Fruit fly (Drosophila melanogaster) whole organism, embryonic: ENCODE data around the gene akirin.

Source experiments
- Atf6 ChIP-seq: fragments of 200-800 bp; sonication (Bioruptor generic); IDR thresholded peaks from 2 replicates; pipeline ENCODE4 v1.3.6; 2022; ENCODE audit warnings: missing biosample characterization, missing genetic modification characterization
- Awh ChIP-seq: fragments of 200-800 bp; sonication (Bioruptor generic); IDR thresholded peaks from 2 replicates; pipeline ENCODE4, ENCODE4 v1.3.6; 2022; ENCODE audit warnings: missing biosample characterization, missing genetic modification characterization
- CG10147 ChIP-seq: fragments of 200-800 bp; sonication (Bioruptor generic); optimal IDR thresholded peaks from 2 replicates; lab custom pipeline; 2019; ENCODE audit warnings: missing biosample characterization, mild to moderate bottlenecking, missing genetic modification characterization, moderate library complexity
- CG1024 ChIP-seq: fragments of 200-800 bp; sonication (Bioruptor generic); IDR thresholded peaks from 2 replicates; pipeline ENCODE4 v1.3.6; 2022; ENCODE audit warnings: missing biosample characterization, missing genetic modification characterization
- CG10267 ChIP-seq: fragments of 200-800 bp; sonication (Bioruptor generic); optimal IDR thresholded peaks from 2 replicates; lab custom pipeline; 2018; ENCODE audit warnings: missing biosample characterization, mild to moderate bottlenecking, missing genetic modification characterization, moderate library complexity
- CG10462 ChIP-seq: fragments of 200-800 bp; sonication (Bioruptor generic); optimal IDR thresholded peaks from 2 replicates; lab custom pipeline; 2016; ENCODE audit warnings: missing biosample characterization, missing genetic modification characterization
- CG11560 ChIP-seq: fragments of 200-800 bp; sonication (Bioruptor generic); IDR thresholded peaks from 3 replicates; pipeline ENCODE4 v1.3.6; 2022; ENCODE audit warnings: missing biosample characterization, missing genetic modification characterization
- CG12104 ChIP-seq: fragments of 200-800 bp; sonication (Bioruptor generic); optimal IDR thresholded peaks from 3 replicates; lab custom pipeline; 2016; ENCODE audit warnings: missing biosample characterization, missing genetic modification characterization
- CG13123 ChIP-seq: fragments of 200-800 bp; sonication (Bioruptor generic); optimal IDR thresholded peaks from 2 replicates; lab custom pipeline; 2016; ENCODE audit warnings: missing biosample characterization, missing genetic modification characterization
- CG17568 ChIP-seq: fragments of 200-800 bp; sonication (Bioruptor generic); optimal IDR thresholded peaks from 2 replicates; lab custom pipeline; 2018; ENCODE audit warnings: missing biosample characterization, mild to moderate bottlenecking, missing genetic modification characterization, moderate library complexity
- CG17912 ChIP-seq: fragments of 200-800 bp; sonication (Bioruptor generic); optimal IDR thresholded peaks from 2 replicates; lab custom pipeline; 2018; ENCODE audit warnings: missing biosample characterization, mild to moderate bottlenecking, missing genetic modification characterization
- CG18599 ChIP-seq: fragments of 200-800 bp; sonication (Bioruptor generic); optimal IDR thresholded peaks from 3 replicates; lab custom pipeline; 2017; ENCODE audit warnings: missing biosample characterization, missing genetic modification characterization, mild to moderate bottlenecking, moderate library complexity, missing genetic modification reagents
- CG18764 ChIP-seq: fragments of 200-800 bp; sonication (Bioruptor generic); optimal IDR thresholded peaks from 3 replicates; lab custom pipeline; 2016; ENCODE audit warnings: missing biosample characterization, missing genetic modification characterization
- CG7556 ChIP-seq: fragments of 200-800 bp; sonication (Bioruptor generic); optimal IDR thresholded peaks from 2 replicates; lab custom pipeline; 2017; ENCODE audit warnings: missing biosample characterization, mild to moderate bottlenecking, missing genetic modification characterization
- CG7987 ChIP-seq: fragments of 200-800 bp; sonication (Bioruptor generic); optimal IDR thresholded peaks from 2 replicates; lab custom pipeline; 2018; ENCODE audit warnings: missing biosample characterization, mild to moderate bottlenecking, missing genetic modification characterization, moderate library complexity
- CHES-1-like ChIP-seq: fragments of 200-800 bp; sonication (Bioruptor generic); optimal IDR thresholded peaks from 2 replicates; lab custom pipeline; 2016; ENCODE audit warnings: missing biosample characterization, missing genetic modification characterization
- Camta ChIP-seq: fragments of 200-800 bp; sonication (Bioruptor generic); optimal IDR thresholded peaks from 2 replicates; lab custom pipeline; 2016; ENCODE audit warnings: missing biosample characterization, missing genetic modification characterization
- Dll ChIP-seq: fragments of 200-800 bp; sonication (Bioruptor generic); IDR thresholded peaks from 4 replicates; pipeline ENCODE4 v1.3.6; 2022; ENCODE audit warnings: missing biosample characterization, missing genetic modification characterization; ENCODE audit not compliant: partially characterized antibody
- E2f2 ChIP-seq: fragments of 200-800 bp; sonication (Bioruptor generic); IDR thresholded peaks from 2 replicates; pipeline ENCODE4 v1.3.6; 2022; ENCODE audit warnings: missing biosample characterization, missing genetic modification characterization
- Gug ChIP-seq: fragments of 200-800 bp; sonication (Bioruptor generic); IDR thresholded peaks from 4 replicates; pipeline ENCODE4 v1.3.6; 2022; ENCODE audit warnings: missing biosample characterization, missing genetic modification characterization
- HHEX ChIP-seq: fragments of 200-800 bp; sonication (Bioruptor generic); optimal IDR thresholded peaks from 3 replicates; lab custom pipeline; 2017; ENCODE audit warnings: missing biosample characterization, mild to moderate bottlenecking, missing genetic modification characterization, missing genetic modification reagents
- Jarid2 ChIP-seq: fragments of 200-800 bp; sonication (Bioruptor generic); optimal IDR thresholded peaks from 3 replicates; lab custom pipeline; 2017; ENCODE audit warnings: mild to moderate bottlenecking, missing biosample characterization, missing genetic modification reagents, missing genetic modification characterization
- Lhr ChIP-seq: fragments of 200-800 bp; sonication (Bioruptor generic); optimal IDR thresholded peaks from 3 replicates; lab custom pipeline; 2017; ENCODE audit warnings: mild to moderate bottlenecking, missing biosample characterization, missing genetic modification reagents, missing genetic modification characterization
- Mes4 ChIP-seq: fragments of 200-800 bp; sonication (Bioruptor generic); optimal IDR thresholded peaks from 2 replicates; lab custom pipeline; 2016; ENCODE audit warnings: missing biosample characterization, missing genetic modification characterization
- Nf-YA ChIP-seq: fragments of 200-800 bp; sonication (Bioruptor generic); IDR thresholded peaks from 2 replicates; pipeline ENCODE4 v1.3.6; 2022; ENCODE audit warnings: missing biosample characterization, missing genetic modification characterization
- Opbp ChIP-seq: fragments of 200-800 bp; sonication (Bioruptor generic); IDR thresholded peaks from 3 replicates; pipeline ENCODE4 v1.3.6; 2022; ENCODE audit warnings: missing biosample characterization, missing genetic modification characterization; ENCODE audit not compliant: partially characterized antibody
- Ptx1 ChIP-seq: fragments of 200-800 bp; sonication (Bioruptor generic); IDR thresholded peaks from 2 replicates; pipeline ENCODE4 v1.3.6; 2022; ENCODE audit warnings: missing biosample characterization, missing genetic modification characterization
- Sry-δ ChIP-seq: fragments of 200-800 bp; sonication (Bioruptor generic); optimal IDR thresholded peaks from 2 replicates; lab custom pipeline; 2016; ENCODE audit warnings: missing biosample characterization, missing genetic modification characterization
- btn ChIP-seq: fragments of 200-800 bp; sonication (Bioruptor generic); optimal IDR thresholded peaks from 2 replicates; lab custom pipeline; 2016; ENCODE audit warnings: missing biosample characterization, missing genetic modification characterization
- chn ChIP-seq: fragments of 200-800 bp; sonication (Bioruptor generic); optimal IDR thresholded peaks from 2 replicates; lab custom pipeline; 2016; ENCODE audit warnings: missing biosample characterization, missing genetic modification characterization
- emc ChIP-seq: fragments of 200-800 bp; sonication (Bioruptor generic); optimal IDR thresholded peaks from 2 replicates; lab custom pipeline; 2016; ENCODE audit warnings: missing biosample characterization, missing genetic modification characterization
- esg ChIP-seq: fragments of 200-800 bp; sonication (Bioruptor generic); conservative IDR thresholded peaks from 2 replicates; pipeline ENCODE4 v1.3.6; 2022; ENCODE audit warnings: missing biosample characterization, missing genetic modification characterization
- eyg ChIP-seq: fragments of 200-800 bp; sonication (Bioruptor generic); optimal IDR thresholded peaks from 3 replicates; lab custom pipeline; 2016; ENCODE audit warnings: missing biosample characterization, missing genetic modification characterization
- ftz-f1 ChIP-seq: fragments of 200-800 bp; sonication (Bioruptor generic); optimal IDR thresholded peaks from 2 replicates; lab custom pipeline; 2016; ENCODE audit warnings: missing biosample characterization, missing genetic modification characterization
- hbn ChIP-seq: fragments of 200-800 bp; sonication (Bioruptor generic); IDR thresholded peaks from 2 replicates; pipeline ENCODE4 v1.3.6; 2022; ENCODE audit warnings: missing biosample characterization, missing genetic modification characterization; ENCODE audit not compliant: partially characterized antibody
- lilli ChIP-seq: fragments of 200-800 bp; sonication (Bioruptor generic); optimal IDR thresholded peaks from 3 replicates; lab custom pipeline; 2016; ENCODE audit warnings: missing biosample characterization, missing genetic modification characterization
- odd ChIP-seq: fragments of 200-800 bp; sonication (Bioruptor generic); optimal IDR thresholded peaks from 2 replicates; lab custom pipeline; 2017; ENCODE audit warnings: missing biosample characterization, mild to moderate bottlenecking, missing genetic modification characterization
- otp ChIP-seq: fragments of 200-800 bp; sonication (Bioruptor generic); IDR thresholded peaks from 3 replicates; pipeline ENCODE4, ENCODE4 v1.3.6; 2022; ENCODE audit warnings: missing biosample characterization, missing genetic modification characterization
- pb ChIP-seq: fragments of 200-800 bp; sonication (Bioruptor generic); optimal IDR thresholded peaks from 3 replicates; lab custom pipeline; 2016; ENCODE audit warnings: missing biosample characterization, missing genetic modification characterization
- shn ChIP-seq: fragments of 200-800 bp; sonication (Bioruptor generic); optimal IDR thresholded peaks from 3 replicates; lab custom pipeline; 2016; ENCODE audit warnings: missing biosample characterization, missing genetic modification characterization
- slp2 ChIP-seq: fragments of 200-800 bp; sonication (Bioruptor generic); optimal IDR thresholded peaks from 2 replicates; lab custom pipeline; 2016; ENCODE audit warnings: missing biosample characterization, missing genetic modification characterization
- sob ChIP-seq: fragments of 200-800 bp; sonication (Bioruptor generic); IDR thresholded peaks from 2 replicates; pipeline ENCODE4 v1.3.6; 2022; ENCODE audit warnings: missing biosample characterization, missing genetic modification characterization
- stwl ChIP-seq: fragments of 200-800 bp; sonication (Bioruptor generic); optimal IDR thresholded peaks from 3 replicates; lab custom pipeline; 2018; ENCODE audit warnings: missing biosample characterization, mild to moderate bottlenecking, missing genetic modification characterization, moderate library complexity
- tin ChIP-seq: fragments of 200-800 bp; sonication (Bioruptor generic); optimal IDR thresholded peaks from 3 replicates; lab custom pipeline; 2016; ENCODE audit warnings: missing biosample characterization, missing genetic modification characterization
- tll ChIP-seq, 2 experiments: fragments of 200-800 bp in 1 of 2; fragments of >200 bp in 1 of 2; sonication (Bioruptor generic) in 1 of 2; optimal IDR thresholded peaks; 2 replicates each; lab custom pipeline; 2017 to 2019; ENCODE audit warnings: missing biosample characterization in 2 of 2, missing genetic modification characterization in 2 of 2, mild to moderate bottlenecking in 1 of 2, moderate library complexity in 1 of 2
- toy ChIP-seq: fragments of 200-800 bp; sonication (Bioruptor generic); IDR thresholded peaks from 2 replicates; pipeline ENCODE4 v1.3.6; 2022; ENCODE audit warnings: missing biosample characterization, missing genetic modification characterization
- ttk ChIP-seq: fragments of 200-800 bp; sonication (Bioruptor generic); IDR thresholded peaks from 2 replicates; pipeline ENCODE4 v2.1.2; 2022; ENCODE audit warnings: missing biosample characterization, missing genetic modification characterization
- tup ChIP-seq: fragments of 200-800 bp; sonication (Bioruptor generic); optimal IDR thresholded peaks from 2 replicates; lab custom pipeline; 2016; ENCODE audit warnings: missing biosample characterization, mild to moderate bottlenecking, missing genetic modification characterization, moderate library complexity
- vnd ChIP-seq: fragments of 200-800 bp; sonication (Bioruptor generic); IDR thresholded peaks from 3 replicates; pipeline ENCODE4 v1.3.6; 2022; ENCODE audit warnings: missing biosample characterization, missing genetic modification characterization; ENCODE audit not compliant: partially characterized antibody
- z ChIP-seq: fragments of 200-800 bp; sonication (Bioruptor generic); IDR thresholded peaks from 3 replicates; pipeline ENCODE4 v1.3.6; 2022; ENCODE audit warnings: missing biosample characterization, missing genetic modification characterization

Gene akirin

dm6 chr3L:7360324-7360852, 9.3 kb upstream of the akirin start, which contains the start of gene Sec63 (continued):
- TF ChIP-seq z (GFP tag; lab: Robert Waterston, UW) (peak; percentile 41; the same call in 1 of the 3 replicates), CG12104 (GFP tag; lab: Kevin White, UChicago) (no peak), odd (GFP tag; lab: Kevin White, UChicago) (peak; percentile 36), Dll (GFP tag; lab: Robert Waterston, UW) (peak; percentile 74), CG10147 (GFP tag; lab: Kevin White, UChicago) (no peak), Camta (no peak), Opbp (GFP tag; lab: Robert Waterston, UW) (peak; percentile 88), esg (GFP tag; lab: Robert Waterston, UW) (peak; percentile 42; the same call in 1 of the 2 replicates), toy (no peak), Atf6 (GFP tag; lab: Robert Waterston, UW) (no peak; the same call in 1 of the 2 replicates), sob (GFP tag; lab: Robert Waterston, UW) (peak; percentile 19; the same call in 1 of the 2 replicates), HHEX (GFP tag; lab: Kevin White, UChicago) (peak; percentile 34), CG10462 (GFP tag; lab: Kevin White, UChicago) (no peak), Sry-δ (GFP tag; lab: Kevin White, UChicago) (peak; percentile 77), lilli (peak; percentile 51), CG18599 (GFP tag; lab: Kevin White, UChicago) (peak; percentile 62), CG18764 (GFP tag; lab: Kevin White, UChicago) (no peak), E2f2 (peak; percentile 53; the same call in 1 of the 2 replicates), ttk (GFP tag; lab: Robert Waterston, UW) (0 out of 2 replicates have a peak, but pooled peaks have one; percentile 29), otp (GFP tag; lab: Robert Waterston, UW) (no peak), Mes4 (GFP tag; lab: Kevin White, UChicago) (no peak), CG17568 (GFP tag; lab: Kevin White, UChicago) (no peak), emc (GFP tag; lab: Kevin White, UChicago) (no peak), CG1024 (GFP tag; lab: Robert Waterston, UW) (no peak), CG7556 (GFP tag; lab: Kevin White, UChicago) (no peak), CG11560 (no peak), chn (peak; percentile 57), Ptx1 (GFP tag; lab: Robert Waterston, UW) (peak; percentile 59), tll (GFP tag; optimal IDR thresholded peaks at IDR 0.05; lab: Kevin White, UChicago) (no peak), hbn (GFP tag; lab: Robert Waterston, UW) (peak; percentile 72), CG10267 (peak; percentile 19), Awh (GFP tag; lab: Robert Waterston, UW) (0 out of 2 replicates have a peak, but pooled peaks have one; percentile 29), pb (GFP tag; lab: Kevin White, UChicago) (peak; percentile 11), ftz-f1 (GFP tag; lab: Kevin White, UChicago) (no peak), slp2 (GFP tag; lab: Kevin White, UChicago) (no peak), stwl (tag; lab: Kevin White, UChicago) (peak; percentile 90), CG17912 (GFP tag; lab: Kevin White, UChicago) (peak; percentile 28), vnd (GFP tag; lab: Robert Waterston, UW) (peak; percentile 78), Jarid2 (peak; percentile 6), Lhr (GFP tag; lab: Kevin White, UChicago) (no peak), eyg (GFP tag; lab: Kevin White, UChicago) (no peak), CHES-1-like (GFP tag; lab: Kevin White, UChicago) (peak; percentile 45), shn (GFP tag; lab: Kevin White, UChicago) (no peak), CG7987 (no peak), tin (peak; percentile 7), CG13123 (peak; percentile 46), Gug (GFP tag; lab: Robert Waterston, UW) (peak; percentile 4; the same call in 1 of the 4 replicates), tup (GFP tag; lab: Kevin White, UChicago) (no peak), btn (GFP tag; lab: Kevin White, UChicago) (no peak), Nf-YA (GFP tag; lab: Robert Waterston, UW) (no peak)
